Worm (Caenorhabditis elegans) whole organism, late embryonic: ENCODE data around the gene ncs-7.

Experiments
- che-1 ChIP-seq: sonication (generic microtip); optimal IDR thresholded peaks from 2 replicates; lab custom pipeline; 2016; ENCODE audit warnings: mild to moderate bottlenecking, missing genetic modification characterization, missing compliant biosample characterization
- dmd-4 ChIP-seq: sonication (generic microtip); optimal IDR thresholded peaks from 2 replicates; lab custom pipeline; 2016; ENCODE audit warnings: borderline replicate concordance, missing genetic modification characterization, missing compliant biosample characterization
- dve-1 ChIP-seq: sonication (generic microtip); optimal IDR thresholded peaks from 2 replicates; lab custom pipeline; 2017; ENCODE audit warnings: antibody characterized with exemption, mild to moderate bottlenecking, missing genetic modification characterization, missing compliant biosample characterization
- fkh-10 ChIP-seq: fragments of 150-350 bp; optimal IDR thresholded peaks from 2 replicates; lab custom pipeline; 2014; ENCODE audit warnings: missing biosample characterization, missing genetic modification reagents, missing genetic modification characterization
- sox-4 ChIP-seq: sonication (generic microtip); optimal IDR thresholded peaks from 2 replicates; lab custom pipeline; 2017; ENCODE audit warnings: mild to moderate bottlenecking, missing genetic modification characterization, inconsistent platforms, missing compliant biosample characterization

- no peak for TF ChIP-seq che-1 (tag; lab: Kevin White, UChicago)
- TF ChIP-seq sox-4: no peak
- no peak for TF ChIP-seq dve-1 (tag; lab: Kevin White, UChicago)
- TF ChIP-seq fkh-10: no peak
- no peak for TF ChIP-seq dmd-4 (tag; lab: Kevin White, UChicago)
These were observed 23.2 kb downstream of the ncs-7 start for ce11 chrX:17637528-17637927.
